Fruit fly (Drosophila melanogaster) S2 (cell line): Measurements from ENCODE around the gene Nlg2.

Experiments used
- CG8478 ChIP-seq: fragments of >200 bp; optimal IDR thresholded peaks from 2 replicates; lab custom pipeline; 2018
- CTCF ChIP-seq, 2 experiments: fragments of >200 bp; optimal IDR thresholded peaks; 2 replicates each; lab custom pipeline; 2018

- TF ChIP-seq CG8478 (lab: Kevin White, UChicago) = no peak
- no peak for TF ChIP-seq CTCF (optimal IDR thresholded peaks at IDR 0.05; lab: Kevin White, UChicago)
Measured at dm6 chr2L:6907761-6908160, 33.1 kb downstream of the Nlg2 start, which contains the start of the genes Polr1F and Rat1.
